Worm (Caenorhabditis elegans): ENCODE data around the gene nhr-202.

ce11 chrV:482860-483259 lies 20.5 kb downstream of the nhr-202 start:
- TF ChIP-seq nhr-25 (tag; optimal IDR thresholded peaks at IDR 0.05; ENCODE audit: borderline replicate concordance, insufficient read depth) (no peak), lsy-2 (tag; optimal IDR thresholded peaks at IDR 0.05) (no peak), fkh-10 (GFP tag; optimal IDR thresholded peaks at IDR 0.05) (no peak)
